Fruit fly (Drosophila melanogaster) whole organism, embryonic: ENCODE measurements around the gene CG6972.

Experiments
- C15 ChIP-seq: fragments of 200-800 bp; sonication (Bioruptor generic); IDR thresholded peaks from 3 replicates; pipeline ENCODE4 v1.3.6; 2022; ENCODE audit warnings: missing biosample characterization, missing genetic modification characterization
- CG10274 ChIP-seq: fragments of 200-800 bp; sonication (Bioruptor generic); optimal IDR thresholded peaks from 3 replicates; lab custom pipeline; 2017; ENCODE audit warnings: missing biosample characterization, mild to moderate bottlenecking, missing genetic modification characterization
- CG10462 ChIP-seq: fragments of 200-800 bp; sonication (Bioruptor generic); optimal IDR thresholded peaks from 2 replicates; lab custom pipeline; 2016; ENCODE audit warnings: missing biosample characterization, missing genetic modification characterization
- CG11085 ChIP-seq: fragments of 200-800 bp; sonication (Bioruptor generic); IDR thresholded peaks from 2 replicates; pipeline ENCODE4 v1.3.6; 2022; ENCODE audit warnings: missing biosample characterization, missing genetic modification characterization
- CG12391 ChIP-seq: fragments of 200-800 bp; sonication (Bioruptor generic); optimal IDR thresholded peaks from 3 replicates; lab custom pipeline; 2018; ENCODE audit warnings: missing biosample characterization, mild to moderate bottlenecking, missing genetic modification characterization, moderate library complexity
- CG13287 ChIP-seq: fragments of 200-800 bp; sonication (Bioruptor generic); IDR thresholded peaks from 2 replicates; pipeline ENCODE4 v1.3.6; 2022; ENCODE audit warnings: missing biosample characterization, missing genetic modification characterization; ENCODE audit not compliant: partially characterized antibody
- CG14860 ChIP-seq: fragments of 200-800 bp; sonication (Bioruptor generic); IDR thresholded peaks from 3 replicates; pipeline ENCODE4 v1.3.6; 2022; ENCODE audit warnings: missing biosample characterization, missing genetic modification characterization; ENCODE audit not compliant: partially characterized antibody
- CG17186 ChIP-seq: fragments of 200-800 bp; sonication (Bioruptor generic); optimal IDR thresholded peaks from 3 replicates; lab custom pipeline; 2017; ENCODE audit warnings: missing biosample characterization, missing genetic modification reagents, missing genetic modification characterization
- CG18262 ChIP-seq: fragments of 200-800 bp; optimal IDR thresholded peaks from 3 replicates; lab custom pipeline; 2019; ENCODE audit warnings: missing biosample characterization, mild to moderate bottlenecking, missing genetic modification characterization, moderate library complexity
- CG2129 ChIP-seq: fragments of 200-800 bp; sonication (Bioruptor generic); IDR thresholded peaks from 2 replicates; pipeline ENCODE4 v1.3.6; 2022; ENCODE audit warnings: missing biosample characterization, missing genetic modification characterization; ENCODE audit not compliant: partially characterized antibody
- CG31224 ChIP-seq: fragments of 200-800 bp; sonication (Bioruptor generic); IDR thresholded peaks from 2 replicates; pipeline ENCODE4 v1.3.6; 2022; ENCODE audit warnings: missing biosample characterization, missing genetic modification characterization
- CG31441 ChIP-seq: fragments of 200-800 bp; sonication (Bioruptor generic); IDR thresholded peaks from 2 replicates; pipeline ENCODE4 v1.3.6; 2022; ENCODE audit warnings: missing biosample characterization, missing genetic modification characterization
- CG34224 ChIP-seq: fragments of 200-800 bp; sonication (Bioruptor generic); IDR thresholded peaks from 3 replicates; pipeline ENCODE4 v1.3.6; 2022; ENCODE audit warnings: missing biosample characterization, missing genetic modification characterization; ENCODE audit not compliant: partially characterized antibody
- CG34422 ChIP-seq: fragments of 200-800 bp; sonication (Bioruptor generic); IDR thresholded peaks from 3 replicates; pipeline ENCODE4 v1.3.6; 2022; ENCODE audit warnings: missing biosample characterization, missing genetic modification characterization
- CG5180 ChIP-seq: fragments of 200-800 bp; sonication (Bioruptor generic); optimal IDR thresholded peaks from 3 replicates; lab custom pipeline; 2017; ENCODE audit warnings: missing biosample characterization, missing genetic modification characterization, mild to moderate bottlenecking, moderate library complexity, missing genetic modification reagents
- CG6765 ChIP-seq: fragments of 200-800 bp; sonication (Bioruptor generic); optimal IDR thresholded peaks from 3 replicates; lab custom pipeline; 2017; ENCODE audit warnings: missing biosample characterization, mild to moderate bottlenecking, missing genetic modification characterization
- CG6813 ChIP-seq: fragments of 200-800 bp; sonication (Bioruptor generic); optimal IDR thresholded peaks from 2 replicates; lab custom pipeline; 2017; ENCODE audit warnings: missing biosample characterization, missing genetic modification characterization, mild to moderate bottlenecking, moderate library complexity, missing genetic modification reagents
- CG7928 ChIP-seq: fragments of 200-800 bp; sonication (Bioruptor generic); optimal IDR thresholded peaks from 2 replicates; lab custom pipeline; 2017; ENCODE audit warnings: missing biosample characterization, mild to moderate bottlenecking, missing genetic modification characterization
- CG8281 ChIP-seq: fragments of 200-800 bp; sonication (Bioruptor generic); optimal IDR thresholded peaks from 2 replicates; lab custom pipeline; 2018; ENCODE audit warnings: missing biosample characterization, mild to moderate bottlenecking, missing genetic modification characterization, moderate library complexity
- CG8290 ChIP-seq, 3 experiments: fragments of 200-800 bp; sonication (Bioruptor generic); optimal IDR thresholded peaks; 2 replicates each; lab custom pipeline; 2016 to 2019; ENCODE audit warnings: missing biosample characterization in 3 of 3, missing genetic modification characterization in 3 of 3, mild to moderate bottlenecking in 2 of 3, moderate library complexity in 1 of 3
- CG9797 ChIP-seq: fragments of 200-800 bp; sonication (Bioruptor generic); optimal IDR thresholded peaks from 3 replicates; lab custom pipeline; 2018; ENCODE audit warnings: missing biosample characterization, mild to moderate bottlenecking, missing genetic modification characterization
- Dip3 ChIP-seq: fragments of 200-800 bp; sonication (Bioruptor generic); optimal IDR thresholded peaks from 3 replicates; lab custom pipeline; 2016; ENCODE audit warnings: missing biosample characterization, missing genetic modification characterization
- HLH4C ChIP-seq: fragments of 200-800 bp; sonication (Bioruptor generic); IDR thresholded peaks from 3 replicates; pipeline ENCODE4 v1.3.6; 2022; ENCODE audit warnings: missing biosample characterization, missing genetic modification characterization; ENCODE audit not compliant: partially characterized antibody
- Hsf ChIP-seq: fragments of 200-800 bp; sonication (Bioruptor generic); optimal IDR thresholded peaks from 3 replicates; lab custom pipeline; 2016; ENCODE audit warnings: missing biosample characterization, missing genetic modification characterization
- MTF-1 ChIP-seq: fragments of 200-800 bp; sonication (Bioruptor generic); optimal IDR thresholded peaks from 2 replicates; lab custom pipeline; 2018; ENCODE audit warnings: missing biosample characterization, mild to moderate bottlenecking, missing genetic modification characterization, borderline replicate concordance
- Neu2 ChIP-seq: fragments of 200-800 bp; sonication (Bioruptor generic); optimal IDR thresholded peaks from 3 replicates; lab custom pipeline; 2016; ENCODE audit warnings: missing biosample characterization, missing genetic modification characterization, borderline replicate concordance
- Pdp1 ChIP-seq, 2 experiments: fragments of 200-800 bp; sonication (Bioruptor generic); optimal IDR thresholded peaks; 3 replicates each; lab custom pipeline; 2016; ENCODE audit warnings: missing biosample characterization in 2 of 2, missing genetic modification characterization in 2 of 2, mild to moderate bottlenecking in 1 of 2, moderate library complexity in 1 of 2
- TFAM ChIP-seq: fragments of 200-800 bp; sonication (Bioruptor generic); optimal IDR thresholded peaks from 2 replicates; lab custom pipeline; 2017; ENCODE audit warnings: missing biosample characterization, missing genetic modification characterization, inconsistent platforms
- Tbp ChIP-seq: fragments of >200 bp; optimal IDR thresholded peaks from 2 replicates; lab custom pipeline; 2018; ENCODE audit warnings: missing biosample characterization, missing genetic modification characterization
- Xbp1 ChIP-seq: fragments of 200-800 bp; sonication (Bioruptor generic); optimal IDR thresholded peaks from 3 replicates; lab custom pipeline; 2016; ENCODE audit warnings: missing biosample characterization, mild to moderate bottlenecking, missing genetic modification characterization
- YL-1 ChIP-seq: fragments of 200-800 bp; sonication (Bioruptor generic); optimal IDR thresholded peaks from 3 replicates; lab custom pipeline; 2017; ENCODE audit warnings: missing biosample characterization, mild to moderate bottlenecking, missing genetic modification characterization
- aop ChIP-seq: fragments of 200-800 bp; sonication (Bioruptor generic); IDR thresholded peaks from 2 replicates; pipeline ENCODE4 v1.3.6; 2022; ENCODE audit warnings: missing biosample characterization, missing genetic modification characterization
- ase ChIP-seq: fragments of 200-800 bp; sonication (Bioruptor generic); IDR thresholded peaks from 3 replicates; pipeline ENCODE4 v1.3.6; 2022; ENCODE audit warnings: missing biosample characterization, missing genetic modification characterization
- btn ChIP-seq: fragments of 200-800 bp; sonication (Bioruptor generic); optimal IDR thresholded peaks from 2 replicates; lab custom pipeline; 2016; ENCODE audit warnings: missing biosample characterization, missing genetic modification characterization
- cad ChIP-seq: fragments of >200 bp; optimal IDR thresholded peaks from 2 replicates; lab custom pipeline; 2017; ENCODE audit warnings: missing biosample characterization, missing genetic modification characterization
- cas ChIP-seq: fragments of 200-800 bp; sonication (Bioruptor generic); IDR thresholded peaks from 2 replicates; pipeline ENCODE4 v1.3.6; 2022; ENCODE audit warnings: missing biosample characterization, missing genetic modification characterization
- dimm ChIP-seq: fragments of 200-800 bp; sonication (Bioruptor generic); IDR thresholded peaks from 2 replicates; pipeline ENCODE4 v1.3.6; 2022; ENCODE audit warnings: missing biosample characterization, missing genetic modification characterization
- dm ChIP-seq: fragments of 200-800 bp; sonication (Bioruptor generic); optimal IDR thresholded peaks from 3 replicates; lab custom pipeline; 2016; ENCODE audit warnings: missing biosample characterization, missing genetic modification characterization
- emc ChIP-seq: fragments of 200-800 bp; sonication (Bioruptor generic); optimal IDR thresholded peaks from 2 replicates; lab custom pipeline; 2016; ENCODE audit warnings: missing biosample characterization, missing genetic modification characterization
- fru ChIP-seq: fragments of >200 bp; optimal IDR thresholded peaks from 2 replicates; lab custom pipeline; 2017
- gfzf ChIP-seq: fragments of 200-800 bp; sonication (Bioruptor generic); optimal IDR thresholded peaks from 2 replicates; lab custom pipeline; 2016; ENCODE audit warnings: missing biosample characterization, mild to moderate bottlenecking, missing genetic modification characterization, moderate library complexity
- grn ChIP-seq: fragments of 200-800 bp; sonication (Bioruptor generic); optimal IDR thresholded peaks from 3 replicates; lab custom pipeline; 2017; ENCODE audit warnings: missing biosample characterization, missing genetic modification characterization
- h ChIP-seq: fragments of >200 bp; optimal IDR thresholded peaks from 2 replicates; lab custom pipeline; 2017
- mam ChIP-seq: fragments of 200-800 bp; sonication (Bioruptor generic); optimal IDR thresholded peaks from 3 replicates; lab custom pipeline; 2016; ENCODE audit warnings: missing biosample characterization, missing genetic modification characterization
- pan ChIP-seq, 4 experiments: fragments of >200 bp in 3 of 4; fragments of 200-800 bp in 1 of 4; sonication (Bioruptor generic) in 1 of 4; optimal IDR thresholded peaks in 3 of 4; IDR thresholded peaks in 1 of 4; 2 replicates each; pipeline versions ENCODE4 v1.3.6 to Lab custom; 2017 to 2022; ENCODE audit warnings: missing biosample characterization in 2 of 4, missing genetic modification characterization in 2 of 4, mixed read lengths in 1 of 4
- ro ChIP-seq: fragments of 200-800 bp; sonication (Bioruptor generic); IDR thresholded peaks from 2 replicates; pipeline ENCODE4 v1.3.6; 2022; ENCODE audit warnings: missing biosample characterization, missing genetic modification characterization
- so ChIP-seq: fragments of 200-800 bp; sonication (Bioruptor generic); IDR thresholded peaks from 3 replicates; pipeline ENCODE4 v1.3.6; 2022; ENCODE audit warnings: missing biosample characterization, missing genetic modification characterization
- tio ChIP-seq: fragments of 200-800 bp; sonication (Bioruptor generic); optimal IDR thresholded peaks from 2 replicates; lab custom pipeline; 2017; ENCODE audit warnings: missing biosample characterization, missing genetic modification characterization, inconsistent platforms
- tup ChIP-seq: fragments of 200-800 bp; sonication (Bioruptor generic); optimal IDR thresholded peaks from 2 replicates; lab custom pipeline; 2016; ENCODE audit warnings: missing biosample characterization, mild to moderate bottlenecking, missing genetic modification characterization, moderate library complexity
- usp ChIP-seq: fragments of >200 bp; optimal IDR thresholded peaks from 2 replicates; lab custom pipeline; 2017; ENCODE audit warnings: missing biosample characterization, missing genetic modification characterization
- z ChIP-seq: fragments of 200-800 bp; sonication (Bioruptor generic); IDR thresholded peaks from 3 replicates; pipeline ENCODE4 v1.3.6; 2022; ENCODE audit warnings: missing biosample characterization, missing genetic modification characterization

The CG6972 gene

dm6 chr3R:22740930-22741329, 39.1 kb downstream of the CG6972 start, which contains the start of the genes Dcr-1 and CG6985 (continued):
- TF ChIP-seq TFAM (GFP tag; lab: Kevin White, UChicago) (no peak), CG31441 (no peak), CG8290 (GFP tag; optimal IDR thresholded peaks at IDR 0.05; lab: Kevin White, UChicago) (no peak), CG8290 (tag; optimal IDR thresholded peaks at IDR 0.05; lab: Kevin White, UChicago) (no peak), CG18262 (no peak), YL-1 (GFP tag; lab: Kevin White, UChicago) (peak; percentile 50), CG34224 (GFP tag; lab: Robert Waterston, UW) (peak; percentile 33; the same call in 2 of the 3 replicates), CG9797 (GFP tag; lab: Kevin White, UChicago) (peak; percentile 43), CG5180 (GFP tag; lab: Kevin White, UChicago) (no peak), CG11085 (GFP tag; lab: Robert Waterston, UW) (no peak), Hsf (GFP tag; lab: Kevin White, UChicago) (no peak), ro (no peak), z (GFP tag; lab: Robert Waterston, UW) (no peak), so (GFP tag; lab: Robert Waterston, UW) (no peak), CG13287 (GFP tag; lab: Robert Waterston, UW) (peak; percentile 40), dm (no peak), mam (GFP tag; lab: Kevin White, UChicago) (no peak), CG34422 (GFP tag; lab: Robert Waterston, UW) (peak; percentile 54; the same call in 1 of the 3 replicates), CG14860 (GFP tag; lab: Robert Waterston, UW) (no peak), CG31224 (no peak), CG6813 (no peak), grn (GFP tag; lab: Kevin White, UChicago) (peak; percentile 56), tup (GFP tag; lab: Kevin White, UChicago) (no peak), cas (no peak), cad (GFP tag; lab: Kevin White, UChicago) (no peak), fru (lab: Kevin White, UChicago) (no peak), Pdp1 (GFP tag; optimal IDR thresholded peaks at IDR 0.05; lab: Kevin White, UChicago) (no peak), Neu2 (no peak), HLH4C (GFP tag; lab: Robert Waterston, UW) (no peak), C15 (GFP tag; lab: Robert Waterston, UW) (no peak), aop (GFP tag; lab: Robert Waterston, UW) (no peak), CG6765 (no peak), CG10274 (GFP tag; lab: Kevin White, UChicago) (no peak), MTF-1 (GFP tag; lab: Kevin White, UChicago) (no peak), Dip3 (GFP tag; lab: Kevin White, UChicago) (no peak), CG10462 (GFP tag; lab: Kevin White, UChicago) (no peak), pan (optimal IDR thresholded peaks at IDR 0.05; lab: Kevin White, UChicago) (no peak), pan (GFP tag; optimal IDR thresholded peaks at IDR 0.05 in 1 of 2, IDR thresholded peaks at IDR 0.05 in 1 of 2) (no peak), Xbp1 (GFP tag; lab: Kevin White, UChicago) (no peak), tio (GFP tag; lab: Kevin White, UChicago) (no peak), usp (no peak), CG2129 (GFP tag; lab: Robert Waterston, UW) (no peak), CG12391 (tag; lab: Kevin White, UChicago) (no peak), CG8281 (no peak), dimm (GFP tag; lab: Robert Waterston, UW) (no peak), gfzf (peak; percentile 69), ase (GFP tag; lab: Robert Waterston, UW) (no peak), CG17186 (GFP tag; lab: Kevin White, UChicago) (peak; percentile 20), btn (GFP tag; lab: Kevin White, UChicago) (no peak), h (lab: Kevin White, UChicago) (no peak), CG7928 (GFP tag; lab: Kevin White, UChicago) (no peak), emc (GFP tag; lab: Kevin White, UChicago) (no peak), Tbp (no peak)
